Worm (Caenorhabditis elegans): Measurements from ENCODE around the gene nhr-172.
A peak's percentile ranks its signal among the peaks of the same experiment; 100 is the strongest.

nhr-172 gene

DNA sequence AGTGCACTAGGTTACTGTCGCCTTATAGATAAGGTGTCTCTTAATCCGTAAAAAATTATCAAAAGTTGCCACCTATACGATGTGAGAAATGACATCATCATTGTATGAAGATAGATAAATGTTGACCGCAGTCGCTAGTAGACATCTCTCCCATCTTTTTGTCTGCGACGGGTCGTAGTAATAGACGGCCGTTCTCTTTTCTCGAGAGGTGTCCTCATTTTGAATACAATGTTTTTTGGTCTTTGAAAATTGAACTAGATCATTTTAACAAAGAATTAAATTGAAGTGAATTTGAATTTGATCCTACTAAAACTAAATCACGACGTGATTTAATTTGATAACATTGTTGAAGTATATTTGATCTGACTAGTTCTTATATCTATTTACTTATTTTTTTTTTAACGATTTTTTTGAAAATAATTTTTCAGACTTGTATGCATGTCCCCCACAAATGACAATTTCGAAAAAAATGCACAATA, at the start of gene nhr-172, which contains the start of gene str-31:
TSS of gene nhr-172 (plus strand) at position 429 of the 479 bp plus-strand sequence.
TSS of gene str-31 (minus strand) at position 101 of the 479 bp plus-strand sequence.
- no peak for TF ChIP-seq tra-4 (tag; optimal IDR thresholded peaks at IDR 0.05)
- TF ChIP-seq hmg-4 (GFP tag; optimal IDR thresholded peaks at IDR 0.05): no peak
- TF ChIP-seq flt-1 (GFP tag; IDR thresholded peaks at IDR 0.05): no peak
- TF ChIP-seq ceh-36 (tag; optimal IDR thresholded peaks at IDR 0.05): no peak
- no peak for TF ChIP-seq aly-1 (tag; optimal IDR thresholded peaks at IDR 0.05)
- TF ChIP-seq ama-1 (optimal IDR thresholded peaks at IDR 0.05): no peak
- TF ChIP-seq F13C5.2 (tag; optimal IDR thresholded peaks at IDR 0.05): no peak

DNA sequence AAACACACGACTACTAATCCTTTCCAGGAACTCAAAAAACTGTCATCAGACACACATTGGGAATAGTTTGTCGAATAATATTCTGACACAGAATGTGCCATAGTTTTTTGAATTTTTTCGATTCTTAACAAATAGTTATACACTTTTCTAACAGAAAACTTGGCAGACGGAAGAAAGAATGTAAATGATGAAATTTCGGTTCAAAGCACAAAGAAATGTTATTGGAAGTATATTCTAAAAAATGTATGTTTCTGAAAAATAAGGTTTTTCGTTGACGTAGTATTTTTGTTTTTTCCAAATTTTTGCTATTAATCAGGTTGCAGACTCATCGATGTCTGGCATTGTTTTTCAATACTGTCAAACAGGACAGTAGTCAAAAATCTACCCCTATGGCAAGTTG, 47.9 kb upstream of the nhr-172 start, which contains the start of gene srh-92:
TSS of gene srh-92 (minus strand) at position 101 of the 400 bp plus-strand sequence.
- TF ChIP-seq hmbx-1 (tag; optimal IDR thresholded peaks at IDR 0.05): no peak
- no peak for TF ChIP-seq scrt-1 (GFP tag; IDR thresholded peaks at IDR 0.05)
- no peak for TF ChIP-seq tbx-37 (GFP tag; conservative IDR thresholded peaks at IDR 0.05)
- no peak for TF ChIP-seq B0310.2 (tag; optimal IDR thresholded peaks at IDR 0.05)

DNA sequence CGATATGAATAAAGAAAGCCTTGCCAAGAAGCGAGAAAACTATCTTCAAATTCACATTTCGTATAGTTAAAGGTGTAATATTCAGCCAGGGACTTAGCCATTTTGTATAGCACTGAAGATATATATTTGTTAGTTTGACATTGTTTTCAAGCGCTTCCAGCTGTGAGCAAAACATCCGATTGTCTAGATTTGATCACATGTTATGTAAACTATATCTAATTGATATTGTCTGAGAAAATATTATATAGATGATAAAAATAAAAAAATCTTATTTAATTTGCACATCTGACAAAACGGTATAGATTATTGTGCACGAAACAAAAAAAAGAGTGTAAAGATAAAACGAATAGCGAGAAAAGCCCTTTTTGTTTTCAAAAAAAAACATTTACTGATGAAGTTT, 44.1 kb upstream of the nhr-172 start, which contains the start of gene srh-89:
TSS of gene srh-89 (minus strand) at position 101 of the 400 bp plus-strand sequence.
- TF ChIP-seq sea-1 (GFP tag; conservative IDR thresholded peaks at IDR 0.05): no peak
- no peak for TF ChIP-seq aly-1 (tag; optimal IDR thresholded peaks at IDR 0.05)
- TF ChIP-seq tra-4 (tag; optimal IDR thresholded peaks at IDR 0.05): no peak
- no peak for TF ChIP-seq tbx-11 (GFP tag; IDR thresholded peaks at IDR 0.05)
- no peak for TF ChIP-seq ama-1 (optimal IDR thresholded peaks at IDR 0.05)

ce11 chrV:7465509-7465908, 43.3 kb upstream of the nhr-172 start, which contains the start of gene F25E5.1:
Gene F25E5.1 (plus strand): TSS chrV:7465884.
- no peak for TF ChIP-seq ama-1 (optimal IDR thresholded peaks at IDR 0.05)
- peak; percentile 62; the same call in 1 of the 2 replicates for TF ChIP-seq tbx-37 (GFP tag; conservative IDR thresholded peaks at IDR 0.05)
- TF ChIP-seq flt-1 (GFP tag; IDR thresholded peaks at IDR 0.05): no peak
- peak; percentile 3 for TF ChIP-seq aly-1 (tag; optimal IDR thresholded peaks at IDR 0.05)
- peak; percentile 47 for TF ChIP-seq F13C5.2 (tag; optimal IDR thresholded peaks at IDR 0.05)
- no peak for TF ChIP-seq hmg-4 (GFP tag; optimal IDR thresholded peaks at IDR 0.05)
- TF ChIP-seq ets-7 (tag; optimal IDR thresholded peaks at IDR 0.05): no peak
- no peak for TF ChIP-seq B0310.2 (tag; optimal IDR thresholded peaks at IDR 0.05)
- TF ChIP-seq hmbx-1 (tag; optimal IDR thresholded peaks at IDR 0.05): no peak
- no peak for TF ChIP-seq ceh-36 (tag; optimal IDR thresholded peaks at IDR 0.05)
- TF ChIP-seq ceh-13 (GFP tag; optimal IDR thresholded peaks at IDR 0.05): no peak

- TF ChIP-seq ets-7 (tag; optimal IDR thresholded peaks at IDR 0.05): no peak
- TF ChIP-seq F13C5.2 (tag; optimal IDR thresholded peaks at IDR 0.05): no peak
- TF ChIP-seq hnd-1 (tag; optimal IDR thresholded peaks at IDR 0.05): no peak
- no peak for TF ChIP-seq hmg-4 (GFP tag; optimal IDR thresholded peaks at IDR 0.05)
- no peak for TF ChIP-seq scrt-1 (GFP tag; IDR thresholded peaks at IDR 0.05)
- TF ChIP-seq tbx-11 (GFP tag; IDR thresholded peaks at IDR 0.05): no peak
- no peak for TF ChIP-seq sea-1 (GFP tag; conservative IDR thresholded peaks at IDR 0.05)
- no peak for TF ChIP-seq ceh-13 (GFP tag; optimal IDR thresholded peaks at IDR 0.05)
- TF ChIP-seq ama-1 (optimal IDR thresholded peaks at IDR 0.05): no peak
- no peak for TF ChIP-seq B0310.2 (tag; optimal IDR thresholded peaks at IDR 0.05)
- no peak for TF ChIP-seq tra-4 (tag; optimal IDR thresholded peaks at IDR 0.05)
- TF ChIP-seq ceh-36 (tag; optimal IDR thresholded peaks at IDR 0.05): no peak
- no peak for TF ChIP-seq flt-1 (GFP tag; IDR thresholded peaks at IDR 0.05)
- TF ChIP-seq tbx-37 (GFP tag; conservative IDR thresholded peaks at IDR 0.05): no peak
- no peak for TF ChIP-seq hmbx-1 (tag; optimal IDR thresholded peaks at IDR 0.05)
- no peak for TF ChIP-seq pes-1 (GFP tag; IDR thresholded peaks at IDR 0.05)
- TF ChIP-seq aly-1 (tag; optimal IDR thresholded peaks at IDR 0.05): no peak
Observed at ce11 chrV:7472815-7473214, 36.0 kb upstream of the nhr-172 start, which contains the start of gene str-28. Gene str-28 (minus strand): TSS chrV:7472915.

DNA sequence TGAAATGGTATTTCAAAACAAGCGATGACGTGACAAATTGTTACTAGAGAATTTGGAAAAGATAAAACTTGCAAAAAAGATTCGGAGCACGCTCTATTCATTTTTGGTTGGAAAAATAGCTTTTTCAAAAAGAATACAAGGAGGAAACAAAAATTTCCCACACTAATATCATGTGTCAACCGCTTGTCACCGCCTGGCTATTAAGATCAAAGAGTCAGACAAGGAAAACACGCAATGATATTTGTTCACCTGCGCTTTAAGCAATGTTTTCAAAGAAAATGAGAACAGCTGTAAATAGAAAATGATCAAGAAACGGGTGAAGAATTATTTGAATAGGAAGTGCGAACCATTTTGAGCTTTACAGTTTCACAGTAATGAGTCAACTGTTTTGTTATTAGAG, 32.0 kb upstream of the nhr-172 start, which contains the start of gene srh-125:
TSS of gene srh-125 (minus strand) at position 101 of the 400 bp plus-strand sequence.
- TF ChIP-seq B0310.2 (tag; optimal IDR thresholded peaks at IDR 0.05) (no peak), tra-4 (tag; optimal IDR thresholded peaks at IDR 0.05) (no peak), tbx-11 (GFP tag; IDR thresholded peaks at IDR 0.05) (no peak), sea-1 (GFP tag; conservative IDR thresholded peaks at IDR 0.05) (no peak), flt-1 (GFP tag; IDR thresholded peaks at IDR 0.05) (no peak), ets-7 (tag; optimal IDR thresholded peaks at IDR 0.05) (no peak), hmbx-1 (tag; optimal IDR thresholded peaks at IDR 0.05) (no peak), ama-1 (optimal IDR thresholded peaks at IDR 0.05) (no peak), hmg-4 (GFP tag; optimal IDR thresholded peaks at IDR 0.05) (no peak), F13C5.2 (tag; optimal IDR thresholded peaks at IDR 0.05) (no peak), scrt-1 (GFP tag; IDR thresholded peaks at IDR 0.05) (no peak), hnd-1 (tag; optimal IDR thresholded peaks at IDR 0.05) (no peak), tbx-37 (GFP tag; conservative IDR thresholded peaks at IDR 0.05) (no peak), ceh-13 (GFP tag; optimal IDR thresholded peaks at IDR 0.05) (no peak), aly-1 (tag; optimal IDR thresholded peaks at IDR 0.05) (no peak)

DNA sequence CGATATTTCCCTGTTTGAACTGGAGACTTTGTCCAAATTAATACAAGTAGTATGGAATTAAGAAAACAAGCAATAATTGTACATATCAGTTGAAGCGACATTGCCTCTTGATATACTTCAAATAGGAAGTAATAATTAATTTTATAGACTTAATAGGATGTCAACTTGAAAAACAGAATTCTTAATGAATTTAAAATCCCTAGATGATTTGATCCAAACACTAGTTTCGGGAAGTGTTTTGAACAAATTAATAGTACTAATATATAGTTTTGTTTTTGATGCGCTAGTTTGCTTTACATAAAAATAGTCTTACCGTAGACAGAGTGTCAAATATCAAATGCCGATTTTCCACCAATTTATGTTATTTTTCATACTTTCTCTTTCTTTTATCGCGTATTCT, 30.4 kb upstream of the nhr-172 start, which contains the start of gene str-190:
TSS of gene str-190 (minus strand) at position 101 of the 400 bp plus-strand sequence.
- no peak for TF ChIP-seq ceh-13 (GFP tag; optimal IDR thresholded peaks at IDR 0.05)
- no peak for TF ChIP-seq pes-1 (GFP tag; IDR thresholded peaks at IDR 0.05)
- TF ChIP-seq ama-1 (optimal IDR thresholded peaks at IDR 0.05): no peak
- TF ChIP-seq hnd-1 (tag; optimal IDR thresholded peaks at IDR 0.05): no peak
- no peak for TF ChIP-seq tbx-11 (GFP tag; IDR thresholded peaks at IDR 0.05)
- TF ChIP-seq flt-1 (GFP tag; IDR thresholded peaks at IDR 0.05): no peak
- no peak for TF ChIP-seq F13C5.2 (tag; optimal IDR thresholded peaks at IDR 0.05)
- TF ChIP-seq sea-1 (GFP tag; conservative IDR thresholded peaks at IDR 0.05): no peak
- no peak for TF ChIP-seq aly-1 (tag; optimal IDR thresholded peaks at IDR 0.05)
- TF ChIP-seq tra-4 (tag; optimal IDR thresholded peaks at IDR 0.05): no peak
- no peak for TF ChIP-seq hmg-4 (GFP tag; optimal IDR thresholded peaks at IDR 0.05)
- no peak for TF ChIP-seq ceh-36 (tag; optimal IDR thresholded peaks at IDR 0.05)
- no peak for TF ChIP-seq hmbx-1 (tag; optimal IDR thresholded peaks at IDR 0.05)
